Worm (Caenorhabditis elegans): Measurements from ENCODE around the gene mam-7.

DNA sequence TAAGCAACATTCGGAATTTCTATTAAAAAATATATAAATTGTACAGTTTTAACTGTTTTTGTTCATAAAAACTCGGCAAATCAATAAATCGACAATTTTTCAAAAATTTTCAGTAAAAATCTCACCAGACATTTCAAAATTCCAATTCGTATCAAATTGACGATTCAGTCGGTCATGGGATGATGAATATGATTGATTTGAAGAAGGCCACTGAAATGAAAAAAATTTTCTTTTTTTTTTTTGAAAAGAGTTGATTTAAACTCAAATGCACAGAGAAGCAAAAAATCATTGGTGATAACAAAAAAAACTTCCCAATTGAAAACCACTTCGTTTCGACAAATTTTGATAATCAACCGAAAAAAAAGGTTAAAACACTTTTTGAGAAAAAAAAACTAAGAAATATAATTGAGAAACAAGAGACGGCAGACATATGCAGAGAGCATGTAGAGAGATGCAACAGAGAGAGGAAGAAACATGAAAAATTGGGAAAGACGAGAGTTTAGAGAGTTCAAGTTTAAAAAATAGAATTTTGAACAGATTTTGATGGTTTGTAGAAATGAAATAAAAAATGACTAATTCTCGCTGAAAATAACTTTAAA is 10.8 kb downstream of the mam-7 start:
- TF ChIP-seq tbx-2 (tag; optimal IDR thresholded peaks at IDR 0.05) (no peak), T23F11.4 (GFP tag; optimal IDR thresholded peaks at IDR 0.05) (no peak), ama-1 (optimal IDR thresholded peaks at IDR 0.05) (no peak), pqm-1 (tag; optimal IDR thresholded peaks at IDR 0.05) (no peak), unc-3 (GFP tag; conservative IDR thresholded peaks at IDR 0.05) (no peak), unc-3 (tag; optimal IDR thresholded peaks at IDR 0.05) (no peak)

Data from whole organism, late embryonic.